Worm (Caenorhabditis elegans): ENCODE measurements around the gene T02H6.6.

The T02H6.6 gene

ce11 chrII:683467-683866, at the start of gene T02H6.6:
T02H6.6 (plus strand) TSS chrII:683767.
- TF ChIP-seq klf-2 (GFP tag; conservative IDR thresholded peaks at IDR 0.05) (no peak), ztf-29 (GFP tag; IDR thresholded peaks at IDR 0.05) (no peak), cog-1 (tag; optimal IDR thresholded peaks at IDR 0.05) (no peak), flt-1 (GFP tag; IDR thresholded peaks at IDR 0.05) (no peak), T22C8.4 (GFP tag; IDR thresholded peaks at IDR 0.05) (no peak), ref-1 (GFP tag; conservative IDR thresholded peaks at IDR 0.05) (no peak), tab-1 (GFP tag; IDR thresholded peaks at IDR 0.05) (no peak), ztf-23 (GFP tag; IDR thresholded peaks at IDR 0.05) (no peak), med-1 (GFP tag; optimal IDR thresholded peaks at IDR 0.05; ENCODE audit: insufficient read depth) (no peak)

- TF ChIP-seq ref-1 (GFP tag; conservative IDR thresholded peaks at IDR 0.05) = no peak
- no peak for TF ChIP-seq flt-1 (GFP tag; IDR thresholded peaks at IDR 0.05)
- no peak for TF ChIP-seq T22C8.4 (GFP tag; IDR thresholded peaks at IDR 0.05)
- no peak for TF ChIP-seq tab-1 (GFP tag; IDR thresholded peaks at IDR 0.05)
- no peak for TF ChIP-seq klf-2 (GFP tag; conservative IDR thresholded peaks at IDR 0.05)
- TF ChIP-seq cog-1 (tag; optimal IDR thresholded peaks at IDR 0.05) = no peak
- TF ChIP-seq ztf-23 (GFP tag; IDR thresholded peaks at IDR 0.05) = no peak
- TF ChIP-seq ztf-29 (GFP tag; IDR thresholded peaks at IDR 0.05) = no peak
- no peak for TF ChIP-seq med-1 (GFP tag; optimal IDR thresholded peaks at IDR 0.05; ENCODE audit: insufficient read depth)
Measured at ce11 chrII:633984-634383, 49.6 kb upstream of the T02H6.6 start, which contains the start of gene T04B8.1. T04B8.1 (plus strand) TSS chrII:634284.

- TF ChIP-seq ref-1 (GFP tag; conservative IDR thresholded peaks at IDR 0.05) (no peak), klf-2 (GFP tag; conservative IDR thresholded peaks at IDR 0.05) (no peak), flt-1 (GFP tag; IDR thresholded peaks at IDR 0.05) (no peak), ztf-23 (GFP tag; IDR thresholded peaks at IDR 0.05) (no peak), tab-1 (GFP tag; IDR thresholded peaks at IDR 0.05) (no peak), ztf-29 (GFP tag; IDR thresholded peaks at IDR 0.05) (no peak), T22C8.4 (GFP tag; IDR thresholded peaks at IDR 0.05) (no peak), med-1 (GFP tag; optimal IDR thresholded peaks at IDR 0.05; ENCODE audit: insufficient read depth) (no peak), cog-1 (tag; optimal IDR thresholded peaks at IDR 0.05) (no peak)
Measured at ce11 chrII:639467-639866, 44.1 kb upstream of the T02H6.6 start, which contains the start of gene K07E8.6. K07E8.6 (minus strand) TSS chrII:639567.

- 0 out of 2 replicates have a peak, but pooled peaks have one; percentile 20 for TF ChIP-seq ztf-29 (GFP tag; IDR thresholded peaks at IDR 0.05)
- TF ChIP-seq cog-1 (tag; optimal IDR thresholded peaks at IDR 0.05) = no peak
Measured at ce11 chrII:643733-644132, 39.8 kb upstream of the T02H6.6 start.

- TF ChIP-seq T22C8.4 (GFP tag; IDR thresholded peaks at IDR 0.05) (no peak), tab-1 (GFP tag; IDR thresholded peaks at IDR 0.05) (0 out of 2 replicates have a peak, but pooled peaks have one; percentile 16)
Measured at ce11 chrII:650321-651005, 33.1 kb upstream of the T02H6.6 start, which contains the start of the genes K07E8.7 and frpr-14. K07E8.7 (minus strand) TSS chrII:650367. frpr-14 (plus strand) TSS chrII:650955.

ce11 chrII:651324-651723, 32.2 kb upstream of the T02H6.6 start:
- TF ChIP-seq T22C8.4 (GFP tag; IDR thresholded peaks at IDR 0.05) = no peak
- no peak for TF ChIP-seq klf-2 (GFP tag; conservative IDR thresholded peaks at IDR 0.05)
- TF ChIP-seq ztf-29 (GFP tag; IDR thresholded peaks at IDR 0.05) = peak; percentile 29; the same call in 1 of the 2 replicates

ce11 chrII:658369-658768, 25.2 kb upstream of the T02H6.6 start, which contains the start of gene sdz-24:
sdz-24 (plus strand) TSS chrII:658669.
- TF ChIP-seq flt-1 (GFP tag; IDR thresholded peaks at IDR 0.05) (no peak), med-1 (GFP tag; optimal IDR thresholded peaks at IDR 0.05; ENCODE audit: insufficient read depth) (no peak), ztf-29 (GFP tag; IDR thresholded peaks at IDR 0.05) (no peak), ztf-23 (GFP tag; IDR thresholded peaks at IDR 0.05) (no peak), T22C8.4 (GFP tag; IDR thresholded peaks at IDR 0.05) (no peak), tab-1 (GFP tag; IDR thresholded peaks at IDR 0.05) (no peak), klf-2 (GFP tag; conservative IDR thresholded peaks at IDR 0.05) (no peak), ref-1 (GFP tag; conservative IDR thresholded peaks at IDR 0.05) (no peak), cog-1 (tag; optimal IDR thresholded peaks at IDR 0.05) (no peak)

- TF ChIP-seq flt-1 (GFP tag; IDR thresholded peaks at IDR 0.05) (no peak), med-1 (GFP tag; optimal IDR thresholded peaks at IDR 0.05; ENCODE audit: insufficient read depth) (no peak), ztf-29 (GFP tag; IDR thresholded peaks at IDR 0.05) (no peak), ref-1 (GFP tag; conservative IDR thresholded peaks at IDR 0.05) (no peak), klf-2 (GFP tag; conservative IDR thresholded peaks at IDR 0.05) (no peak), ztf-23 (GFP tag; IDR thresholded peaks at IDR 0.05) (no peak), tab-1 (GFP tag; IDR thresholded peaks at IDR 0.05) (no peak), T22C8.4 (GFP tag; IDR thresholded peaks at IDR 0.05) (no peak), cog-1 (tag; optimal IDR thresholded peaks at IDR 0.05) (no peak)
Measured at ce11 chrII:661696-662095, 21.9 kb upstream of the T02H6.6 start, which contains the start of gene sri-45. sri-45 (minus strand) TSS chrII:661796.

- TF ChIP-seq ztf-23 (GFP tag; IDR thresholded peaks at IDR 0.05) = no peak
- no peak for TF ChIP-seq ref-1 (GFP tag; conservative IDR thresholded peaks at IDR 0.05)
- no peak for TF ChIP-seq ztf-29 (GFP tag; IDR thresholded peaks at IDR 0.05)
- TF ChIP-seq klf-2 (GFP tag; conservative IDR thresholded peaks at IDR 0.05) = no peak
- TF ChIP-seq tab-1 (GFP tag; IDR thresholded peaks at IDR 0.05) = no peak
- TF ChIP-seq cog-1 (tag; optimal IDR thresholded peaks at IDR 0.05) = no peak
- no peak for TF ChIP-seq med-1 (GFP tag; optimal IDR thresholded peaks at IDR 0.05; ENCODE audit: insufficient read depth)
- TF ChIP-seq flt-1 (GFP tag; IDR thresholded peaks at IDR 0.05) = no peak
- TF ChIP-seq T22C8.4 (GFP tag; IDR thresholded peaks at IDR 0.05) = no peak
Measured at ce11 chrII:667864-668263, 15.7 kb upstream of the T02H6.6 start.

ce11 chrII:671025-671424, 12.5 kb upstream of the T02H6.6 start, which contains the start of gene sri-46:
sri-46 (minus strand) TSS chrII:671125.
- TF ChIP-seq ztf-29 (GFP tag; IDR thresholded peaks at IDR 0.05) (no peak), ztf-23 (GFP tag; IDR thresholded peaks at IDR 0.05) (no peak), med-1 (GFP tag; optimal IDR thresholded peaks at IDR 0.05; ENCODE audit: insufficient read depth) (no peak), T22C8.4 (GFP tag; IDR thresholded peaks at IDR 0.05) (no peak), flt-1 (GFP tag; IDR thresholded peaks at IDR 0.05) (no peak), tab-1 (GFP tag; IDR thresholded peaks at IDR 0.05) (no peak), klf-2 (GFP tag; conservative IDR thresholded peaks at IDR 0.05) (no peak), cog-1 (tag; optimal IDR thresholded peaks at IDR 0.05) (no peak), ref-1 (GFP tag; conservative IDR thresholded peaks at IDR 0.05) (no peak)
